Worm (Caenorhabditis elegans) whole organism, late embryonic: ENCODE results near the gene C34D10.1.

ENCODE experiments used
- T23F11.4 ChIP-seq: fragments of 200-800 bp; sonication (Bioruptor generic); optimal IDR thresholded peaks from 2 replicates; lab custom pipeline; 2018; ENCODE audit warnings: mild to moderate bottlenecking, missing genetic modification characterization, missing compliant biosample characterization
- ceh-30 ChIP-seq: fragments of 150-350 bp; optimal IDR thresholded peaks from 2 replicates; lab custom pipeline; 2014; ENCODE audit warnings: missing biosample characterization, missing genetic modification characterization
- ceh-45 ChIP-seq: fragments of 200-800 bp; sonication (Bioruptor generic); IDR thresholded peaks from 2 replicates; pipeline ENCODE4 v1.3.6; 2022; ENCODE audit warnings: missing genetic modification reagents, missing genetic modification characterization, missing compliant biosample characterization
- dmd-4 ChIP-seq: sonication (generic microtip); optimal IDR thresholded peaks from 2 replicates; lab custom pipeline; 2016; ENCODE audit warnings: borderline replicate concordance, missing genetic modification characterization, missing compliant biosample characterization
- dve-1 ChIP-seq: sonication (generic microtip); optimal IDR thresholded peaks from 2 replicates; lab custom pipeline; 2017; ENCODE audit warnings: antibody characterized with exemption, mild to moderate bottlenecking, missing genetic modification characterization, missing compliant biosample characterization
- hlh-30 ChIP-seq: sonication (generic microtip); optimal IDR thresholded peaks from 2 replicates; lab custom pipeline; 2017; ENCODE audit warnings: antibody characterized with exemption, missing genetic modification characterization, missing compliant biosample characterization; ENCODE audit not compliant: insufficient read depth
- nhr-11 ChIP-seq: fragments of 150-350 bp; optimal IDR thresholded peaks from 2 replicates; lab custom pipeline; 2014; ENCODE audit warnings: missing biosample characterization, missing genetic modification characterization
- pag-3 ChIP-seq: sonication (generic microtip); optimal IDR thresholded peaks from 2 replicates; lab custom pipeline; 2016; ENCODE audit warnings: missing compliant biosample characterization, missing genetic modification characterization, borderline replicate concordance
- pha-4 ChIP-seq: fragments of 150-350 bp; optimal IDR thresholded peaks from 2 replicates; lab custom pipeline; 2018; ENCODE audit warnings: missing biosample characterization, missing genetic modification reagents, missing genetic modification characterization
- rnt-1 ChIP-seq: sonication (generic microtip); optimal IDR thresholded peaks from 2 replicates; lab custom pipeline; 2016; ENCODE audit warnings: missing genetic modification characterization, missing compliant biosample characterization

ce11 chrX:8074527-8074926, 45.2 kb downstream of the C34D10.1 start:
- no peak for TF ChIP-seq T23F11.4 (GFP tag; lab: Kevin White, UChicago)
- no peak for TF ChIP-seq nhr-11 (tag; lab: Kevin White, UChicago)
- TF ChIP-seq dmd-4 (tag; lab: Kevin White, UChicago) = no peak
- no peak for TF ChIP-seq pha-4 (tag; lab: Kevin White, UChicago)
- TF ChIP-seq pag-3 (tag; lab: Kevin White, UChicago) = no peak
- TF ChIP-seq dve-1 (tag; lab: Kevin White, UChicago) = no peak
- no peak for TF ChIP-seq ceh-45 (GFP tag; lab: Robert Waterston, UW)
- TF ChIP-seq rnt-1 (tag; lab: Kevin White, UChicago) = no peak
- TF ChIP-seq ceh-30 (tag; lab: Kevin White, UChicago) = no peak
- TF ChIP-seq hlh-30 (tag; lab: Kevin White, UChicago) = no peak
